Worm (Caenorhabditis elegans): ENCODE data around the gene oac-10.

- TF ChIP-seq ceh-9 (tag; optimal IDR thresholded peaks at IDR 0.05): no peak
- TF ChIP-seq ama-1 (optimal IDR thresholded peaks at IDR 0.05): no peak
- TF ChIP-seq ceh-30 (tag; optimal IDR thresholded peaks at IDR 0.05): no peak
- TF ChIP-seq fkh-10 (GFP tag; optimal IDR thresholded peaks at IDR 0.05): no peak
- no peak for TF ChIP-seq gmeb-2 (tag; optimal IDR thresholded peaks at IDR 0.05)
These were observed 39.6 kb downstream of the oac-10 start for ce11 chrII:3909301-3909700.
